Worm (Caenorhabditis elegans) whole organism, L4 larva: ENCODE data around the gene xbx-1.

Source experiments
- F49E8.2 ChIP-seq: sonication (generic microtip); optimal IDR thresholded peaks from 2 replicates; lab custom pipeline; 2016; ENCODE audit warnings: missing compliant biosample characterization, mild to moderate bottlenecking, missing genetic modification characterization, borderline replicate concordance
- T26A8.4 ChIP-seq: fragments of 200-800 bp; sonication (Bioruptor generic); IDR thresholded peaks from 2 replicates; pipeline ENCODE4 v1.3.6; 2022; ENCODE audit warnings: missing genetic modification characterization, missing compliant biosample characterization
- Y48G9A.11 ChIP-seq: fragments of 200-800 bp; sonication (Bioruptor generic); IDR thresholded peaks from 2 replicates; pipeline ENCODE4 v1.3.6; 2022; ENCODE audit warnings: missing genetic modification reagents, missing genetic modification characterization, missing compliant biosample characterization
- Y5F2A.4 ChIP-seq: fragments of 200-800 bp; sonication (Bioruptor generic); optimal IDR thresholded peaks from 2 replicates; lab custom pipeline; 2018; ENCODE audit warnings: mild to moderate bottlenecking, missing genetic modification characterization, missing compliant biosample characterization
- ZK546.5 ChIP-seq, 2 experiments: sonication (generic microtip); optimal IDR thresholded peaks; 2 replicates each; lab custom pipeline; 2017; ENCODE audit warnings: missing biosample characterization in 2 of 2, missing genetic modification characterization in 2 of 2
- aha-1 ChIP-seq: fragments of 150-350 bp; peaks from one replicate; lab custom pipeline; 2014; ENCODE audit warnings: missing biosample characterization, missing genetic modification characterization
- arid-1 ChIP-seq: fragments of 200-800 bp; sonication (Bioruptor generic); conservative IDR thresholded peaks from 2 replicates; pipeline ENCODE4 v1.3.6; 2022; ENCODE audit warnings: missing genetic modification reagents, missing genetic modification characterization, missing compliant biosample characterization
- ceh-20 ChIP-seq: fragments of 200-800 bp; sonication (Bioruptor generic); IDR thresholded peaks from 2 replicates; pipeline ENCODE4 v1.3.6; 2022; ENCODE audit warnings: missing genetic modification reagents, missing genetic modification characterization, missing compliant biosample characterization
- ceh-82 ChIP-seq: sonication (generic microtip); optimal IDR thresholded peaks from 2 replicates; lab custom pipeline; 2017; ENCODE audit warnings: missing biosample characterization, missing genetic modification characterization
- ces-1 ChIP-seq: fragments of 150-350 bp; sonication (generic microtip); optimal IDR thresholded peaks from 4 replicates; lab custom pipeline; 2014; ENCODE audit warnings: missing biosample characterization, missing genetic modification reagents, missing genetic modification characterization
- ctbp-1 ChIP-seq: fragments of 200-800 bp; sonication (Bioruptor generic); IDR thresholded peaks from 2 replicates; pipeline ENCODE4 v1.3.6; 2022; ENCODE audit warnings: missing genetic modification reagents, missing genetic modification characterization, missing compliant biosample characterization
- daf-16 ChIP-seq, 3 experiments: sonication (generic microtip); optimal IDR thresholded peaks; 2 replicates each; lab custom pipeline; 2016 to 2017; ENCODE audit warnings: missing genetic modification characterization in 3 of 3, missing genetic modification reagents in 3 of 3, mild to moderate bottlenecking in 2 of 3, missing compliant biosample characterization in 2 of 3, missing biosample characterization in 1 of 3, moderate library complexity in 1 of 3
- daf-19 ChIP-seq: fragments of 200-800 bp; sonication (Bioruptor generic); conservative IDR thresholded peaks from 2 replicates; pipeline ENCODE4 v1.3.6; 2022; ENCODE audit warnings: missing genetic modification characterization, missing compliant biosample characterization
- daf-8 ChIP-seq: fragments of 200-800 bp; sonication (Bioruptor generic); IDR thresholded peaks from 2 replicates; pipeline ENCODE4 v1.3.6; 2022; ENCODE audit warnings: missing genetic modification characterization, missing compliant biosample characterization
- dmd-9 ChIP-seq: fragments of 200-800 bp; sonication (Bioruptor generic); IDR thresholded peaks from 2 replicates; pipeline ENCODE4 v1.3.6; 2022; ENCODE audit warnings: missing genetic modification reagents, missing genetic modification characterization, missing compliant biosample characterization
- egl-43 ChIP-seq: fragments of 200-800 bp; sonication (Bioruptor generic); IDR thresholded peaks from 2 replicates; pipeline ENCODE4 v1.3.6; 2022; ENCODE audit warnings: missing genetic modification reagents, missing genetic modification characterization, missing compliant biosample characterization
- fkh-10 ChIP-seq: fragments of 150-350 bp; optimal IDR thresholded peaks from 2 replicates; lab custom pipeline; 2014; ENCODE audit warnings: missing biosample characterization, missing genetic modification reagents, missing genetic modification characterization
- gei-8 ChIP-seq: fragments of 200-800 bp; sonication (Bioruptor generic); optimal IDR thresholded peaks from 2 replicates; lab custom pipeline; 2018; ENCODE audit warnings: mild to moderate bottlenecking, missing genetic modification characterization, missing compliant biosample characterization
- hif-1 ChIP-seq, 2 experiments: sonication (generic microtip); optimal IDR thresholded peaks; 2 replicates each; lab custom pipeline; 2016 to 2017; ENCODE audit warnings: missing compliant biosample characterization in 2 of 2, missing genetic modification characterization in 2 of 2, missing genetic modification reagents in 2 of 2, missing genotype in 2 of 2, mild to moderate bottlenecking in 1 of 2
- hlh-11 ChIP-seq: fragments of 200-800 bp; sonication (Bioruptor generic); optimal IDR thresholded peaks from 2 replicates; lab custom pipeline; 2018; ENCODE audit warnings: mild to moderate bottlenecking, missing genetic modification characterization, missing compliant biosample characterization
- hlh-30 ChIP-seq: sonication (generic microtip); optimal IDR thresholded peaks from 2 replicates; lab custom pipeline; 2017; ENCODE audit warnings: antibody characterized with exemption, mild to moderate bottlenecking, missing genetic modification characterization, missing compliant biosample characterization; ENCODE audit not compliant: insufficient read depth
- hmg-1.1 ChIP-seq: fragments of 200-800 bp; sonication (Bioruptor generic); IDR thresholded peaks from 2 replicates; pipeline ENCODE4 v1.3.6; 2022; ENCODE audit warnings: missing genetic modification reagents, missing genetic modification characterization, missing compliant biosample characterization
- jun-1 ChIP-seq: fragments of 150-350 bp; optimal IDR thresholded peaks from 2 replicates; lab custom pipeline; 2014; ENCODE audit warnings: missing biosample characterization, missing genetic modification reagents, missing genetic modification characterization
- lin-13 ChIP-seq: fragments of 150-350 bp; optimal IDR thresholded peaks from 2 replicates; lab custom pipeline; 2014; ENCODE audit warnings: missing biosample characterization, missing genetic modification reagents, missing genetic modification characterization
- lin-15B ChIP-seq: fragments of 150-350 bp; sonication (generic microtip); optimal IDR thresholded peaks from 3 replicates; lab custom pipeline; 2014; ENCODE audit warnings: missing biosample characterization, missing genetic modification characterization
- lir-3 ChIP-seq: sonication (generic microtip); optimal IDR thresholded peaks from 2 replicates; lab custom pipeline; 2016; ENCODE audit warnings: mild to moderate bottlenecking, missing genetic modification characterization, missing compliant biosample characterization
- madf-9 ChIP-seq: fragments of 200-800 bp; sonication (Bioruptor generic); conservative IDR thresholded peaks from 2 replicates; pipeline ENCODE4 v1.3.6; 2022; ENCODE audit warnings: missing genetic modification reagents, missing genetic modification characterization, missing compliant biosample characterization
- mdl-1 ChIP-seq, 2 experiments: fragments of 150-350 bp in 1 of 2; sonication (generic microtip) in 1 of 2; optimal IDR thresholded peaks; 2 replicates each; lab custom pipeline; 2014 to 2017; ENCODE audit warnings: missing biosample characterization in 2 of 2, missing genetic modification characterization in 2 of 2
- mdt-29 ChIP-seq: fragments of 200-800 bp; sonication (Bioruptor generic); IDR thresholded peaks from 2 replicates; pipeline ENCODE4 v1.3.6; 2022; ENCODE audit warnings: missing genetic modification reagents, missing genetic modification characterization, missing compliant biosample characterization
- nhr-11 ChIP-seq: fragments of 150-350 bp; optimal IDR thresholded peaks from 2 replicates; lab custom pipeline; 2014; ENCODE audit warnings: missing biosample characterization, missing genetic modification characterization
- nhr-25 ChIP-seq: sonication (generic microtip); optimal IDR thresholded peaks from 2 replicates; lab custom pipeline; 2017; ENCODE audit warnings: missing genetic modification characterization, mild to moderate bottlenecking, missing compliant biosample characterization, antibody characterized with exemption, moderate library complexity, borderline replicate concordance; ENCODE audit not compliant: insufficient read depth
- nhr-41 ChIP-seq: fragments of 200-800 bp; sonication (Bioruptor generic); IDR thresholded peaks from 2 replicates; pipeline ENCODE4 v1.3.6; 2022; ENCODE audit warnings: missing genetic modification reagents, missing genetic modification characterization, missing compliant biosample characterization
- nhr-6 ChIP-seq: fragments of 150-350 bp; optimal IDR thresholded peaks from 2 replicates; lab custom pipeline; 2014; ENCODE audit warnings: missing biosample characterization, missing genetic modification characterization
- nhr-77 ChIP-seq: fragments of 150-350 bp; optimal IDR thresholded peaks from 2 replicates; lab custom pipeline; 2014; ENCODE audit warnings: missing biosample characterization, missing genetic modification characterization
- php-3 ChIP-seq: fragments of 200-800 bp; sonication (Bioruptor generic); IDR thresholded peaks from 2 replicates; pipeline ENCODE4 v1.3.6; 2022; ENCODE audit warnings: missing genetic modification reagents, missing genetic modification characterization, missing compliant biosample characterization
- rbr-2 ChIP-seq: sonication (generic microtip); optimal IDR thresholded peaks from 2 replicates; lab custom pipeline; 2016; ENCODE audit warnings: missing genotype, missing genetic modification characterization, missing compliant biosample characterization
- set-16 ChIP-seq: fragments of 200-800 bp; sonication (Bioruptor generic); IDR thresholded peaks from 2 replicates; pipeline ENCODE4 v1.3.6; 2022; ENCODE audit warnings: missing genetic modification reagents, missing genetic modification characterization, missing compliant biosample characterization
- spr-1 ChIP-seq: sonication (generic microtip); optimal IDR thresholded peaks from 2 replicates; lab custom pipeline; 2016; ENCODE audit warnings: mild to moderate bottlenecking, missing genetic modification characterization, missing compliant biosample characterization
- tra-1 ChIP-seq: fragments of 200-800 bp; sonication (Bioruptor generic); IDR thresholded peaks from 2 replicates; pipeline ENCODE4 v1.3.6; 2022; ENCODE audit warnings: missing genetic modification reagents, missing genetic modification characterization, missing compliant biosample characterization
- unc-130 ChIP-seq: sonication (generic microtip); optimal IDR thresholded peaks from 2 replicates; lab custom pipeline; 2016; ENCODE audit warnings: missing genetic modification reagents, missing genetic modification characterization, missing compliant biosample characterization
- zfp-2 ChIP-seq: sonication (generic microtip); optimal IDR thresholded peaks from 2 replicates; lab custom pipeline; 2016; ENCODE audit warnings: mild to moderate bottlenecking, missing genetic modification characterization, missing compliant biosample characterization

xbx-1 gene

DNA sequence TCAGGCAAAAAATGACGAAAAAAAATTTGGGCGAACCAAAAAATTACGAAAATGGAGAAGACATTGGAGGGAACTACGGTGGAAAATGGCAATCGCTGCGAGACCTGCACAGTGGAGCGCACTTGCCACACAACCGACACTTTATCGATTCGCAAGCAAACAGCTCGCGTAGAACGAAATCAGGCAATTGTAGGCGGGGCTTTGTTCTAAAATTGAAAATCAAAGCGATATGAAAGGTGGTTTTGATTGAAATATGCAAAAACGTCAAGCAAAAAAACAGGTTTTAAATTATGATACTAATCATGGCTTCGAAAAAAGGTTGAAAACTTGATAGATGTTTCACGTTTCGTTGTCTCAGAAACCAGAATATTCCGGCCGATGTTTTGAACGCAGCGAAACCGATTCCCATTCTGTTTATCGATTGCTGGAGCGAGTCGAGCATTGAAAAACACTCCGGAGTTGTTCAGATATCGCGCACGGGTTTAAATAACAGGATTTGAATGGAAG, 22.2 kb downstream of the xbx-1 start, which contains the start of the genes fib-1 and mut-15 (continued):
- TF ChIP-seq F49E8.2 (tag; lab: Kevin White, UChicago) (peak; percentile 48), egl-43 (GFP tag; lab: Robert Waterston, UW) (0 out of 2 replicates have a peak, but pooled peaks have one; percentile 45), fkh-10 (GFP tag; lab: Kevin White, UChicago) (peak; percentile 86), mdt-29 (GFP tag; lab: Robert Waterston, UW) (0 out of 2 replicates have a peak, but pooled peaks have one; percentile 33), daf-16 (GFP tag; optimal IDR thresholded peaks at IDR 0.05; lab: Kevin White, UChicago) (peak in 1 of 2 experiments; percentile 42), daf-16 (tag; optimal IDR thresholded peaks at IDR 0.05; lab: Kevin White, UChicago) (peak; percentile 54), daf-19 (GFP tag; lab: Robert Waterston, UW) (peak; percentile 58; the same call in 1 of the 2 replicates), set-16 (no peak), madf-9 (GFP tag; lab: Robert Waterston, UW) (no peak), hlh-30 (tag; lab: Kevin White, UChicago) (peak; percentile 77), tra-1 (GFP tag; lab: Robert Waterston, UW) (peak; percentile 67), hmg-1.1 (GFP tag; lab: Robert Waterston, UW) (peak; percentile 86), spr-1 (tag; lab: Kevin White, UChicago) (peak; percentile 71), T26A8.4 (GFP tag; lab: Robert Waterston, UW) (peak; percentile 71; the same call in 1 of the 2 replicates), rbr-2 (tag; lab: Kevin White, UChicago) (peak; percentile 92), jun-1 (tag; lab: Kevin White, UChicago) (peak; percentile 77), hif-1 (tag; optimal IDR thresholded peaks at IDR 0.05; lab: Kevin White, UChicago) (peak in 1 of 2 experiments; percentile 91), lin-15B (tag; lab: Kevin White, UChicago) (peak; percentile 76), nhr-11 (tag; lab: Kevin White, UChicago) (peak; percentile 91), lin-13 (peak; percentile 86), nhr-6 (peak; percentile 95), dmd-9 (GFP tag; lab: Robert Waterston, UW) (peak; percentile 78; the same call in 1 of the 2 replicates), Y5F2A.4 (GFP tag; lab: Kevin White, UChicago) (no peak), ceh-82 (tag; lab: Kevin White, UChicago) (no peak), gei-8 (GFP tag; lab: Kevin White, UChicago) (no peak), aha-1 (tag; lab: Kevin White, UChicago) (peak; percentile 24), nhr-77 (tag; lab: Kevin White, UChicago) (peak; percentile 94), mdl-1 (tag; optimal IDR thresholded peaks at IDR 0.05; lab: Kevin White, UChicago) (peak in 1 of 2 experiments; percentile 28), Y48G9A.11 (GFP tag; lab: Robert Waterston, UW) (peak; percentile 87), php-3 (GFP tag; lab: Robert Waterston, UW) (0 out of 2 replicates have a peak, but pooled peaks have one; percentile 19), ceh-20 (peak; percentile 86), ces-1 (no peak), arid-1 (GFP tag; lab: Robert Waterston, UW) (0 out of 2 replicates have a peak, but pooled peaks have one; percentile 55), daf-8 (GFP tag; lab: Robert Waterston, UW) (no peak), lir-3 (tag; lab: Kevin White, UChicago) (no peak), hlh-11 (tag; lab: Kevin White, UChicago) (peak; percentile 88), ZK546.5 (tag; optimal IDR thresholded peaks at IDR 0.05; lab: Kevin White, UChicago) (no peak), unc-130 (peak; percentile 94), nhr-25 (tag; lab: Kevin White, UChicago) (peak; percentile 73), nhr-41 (GFP tag; lab: Robert Waterston, UW) (no peak), ctbp-1 (GFP tag; lab: Robert Waterston, UW) (peak; percentile 72), zfp-2 (tag; lab: Kevin White, UChicago) (peak; percentile 69)
